Worm (Caenorhabditis elegans): ENCODE results near the gene cpz-2.

The cpz-2 gene

ce11 chrV:13415462-13415861 is 34.5 kb downstream of the cpz-2 start (continued):
- TF ChIP-seq zip-5 (tag; optimal IDR thresholded peaks at IDR 0.05) (no peak), lin-11 (tag; optimal IDR thresholded peaks at IDR 0.05) (no peak), ets-4 (tag; optimal IDR thresholded peaks at IDR 0.05) (no peak), sox-2 (GFP tag; IDR thresholded peaks at IDR 0.05) (no peak), ahr-1 (tag; optimal IDR thresholded peaks at IDR 0.05) (no peak), ref-2 (tag; optimal IDR thresholded peaks at IDR 0.05) (no peak), nhr-11 (tag; optimal IDR thresholded peaks at IDR 0.05) (no peak), ttx-3 (tag; optimal IDR thresholded peaks at IDR 0.05) (no peak), ceh-31 (tag; optimal IDR thresholded peaks at IDR 0.05) (no peak), gmeb-2 (tag; optimal IDR thresholded peaks at IDR 0.05) (no peak)

DNA sequence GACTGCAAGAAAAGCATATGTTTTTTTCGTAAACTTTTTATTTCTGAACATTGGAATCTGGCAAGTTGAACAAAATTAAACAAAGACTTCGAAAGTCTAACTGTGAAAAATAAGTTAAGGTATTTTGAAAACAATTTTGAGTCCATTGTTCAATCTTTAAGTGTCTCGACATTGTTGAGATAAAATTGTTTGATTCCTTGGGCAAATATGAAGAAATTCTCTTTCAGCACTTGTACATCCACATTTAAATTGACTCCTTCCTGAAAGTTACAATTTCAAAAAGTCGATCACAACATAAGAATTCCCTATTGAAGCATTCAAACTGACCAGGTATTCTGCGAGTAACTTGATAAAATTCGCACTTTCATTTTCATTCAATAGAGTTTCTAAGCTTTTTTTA is 35.1 kb downstream of the cpz-2 start:
- TF ChIP-seq ama-1 (optimal IDR thresholded peaks at IDR 0.05) (no peak), gmeb-2 (tag; optimal IDR thresholded peaks at IDR 0.05) (no peak), tbx-7 (tag; optimal IDR thresholded peaks at IDR 0.05) (no peak), pat-9 (tag; optimal IDR thresholded peaks at IDR 0.05) (no peak), mec-3 (tag; optimal IDR thresholded peaks at IDR 0.05; ENCODE audit: borderline replicate concordance) (no peak), sox-4 (tag; optimal IDR thresholded peaks at IDR 0.05) (no peak), T23F11.4 (GFP tag; optimal IDR thresholded peaks at IDR 0.05) (no peak), K09A11.1 (tag; optimal IDR thresholded peaks at IDR 0.05; ENCODE audit: insufficient read depth) (no peak), ztf-16 (tag; optimal IDR thresholded peaks at IDR 0.05) (no peak), elt-2 (tag; optimal IDR thresholded peaks at IDR 0.05) (no peak), pag-3 (tag; optimal IDR thresholded peaks at IDR 0.05; ENCODE audit: borderline replicate concordance) (no peak), unc-55 (GFP tag; optimal IDR thresholded peaks at IDR 0.05) (no peak), pax-1 (tag; optimal IDR thresholded peaks at IDR 0.05) (no peak), zip-5 (tag; optimal IDR thresholded peaks at IDR 0.05) (no peak), odd-2 (tag; optimal IDR thresholded peaks at IDR 0.05) (no peak), tbx-2 (tag; optimal IDR thresholded peaks at IDR 0.05) (no peak), Y22D7AL.16 (tag; optimal IDR thresholded peaks at IDR 0.05) (no peak), pha-2 (tag; optimal IDR thresholded peaks at IDR 0.05) (no peak)

ce11 chrV:13417513-13417912 is 36.5 kb downstream of the cpz-2 start, which contains the start of gene F53F1.6:
Gene F53F1.6, minus strand, starts transcription at chrV:13417613.
- TF ChIP-seq pax-1 (tag; optimal IDR thresholded peaks at IDR 0.05) (no peak), ceh-24 (tag; optimal IDR thresholded peaks at IDR 0.05) (no peak), fkh-10 (GFP tag; optimal IDR thresholded peaks at IDR 0.05) (no peak), ceh-22 (tag; optimal IDR thresholded peaks at IDR 0.05) (no peak), ceh-45 (GFP tag; IDR thresholded peaks at IDR 0.05) (no peak), K02D7.2 (tag; optimal IDR thresholded peaks at IDR 0.05) (no peak), ceh-2 (tag; optimal IDR thresholded peaks at IDR 0.05) (no peak), ets-4 (tag; optimal IDR thresholded peaks at IDR 0.05) (no peak), ama-1 (optimal IDR thresholded peaks at IDR 0.05) (no peak), ceh-48 (tag; optimal IDR thresholded peaks at IDR 0.05) (no peak), unc-42 (tag; optimal IDR thresholded peaks at IDR 0.05) (no peak), nhr-11 (tag; optimal IDR thresholded peaks at IDR 0.05) (no peak), elt-4 (tag; optimal IDR thresholded peaks at IDR 0.05) (no peak), lim-6 (tag; optimal IDR thresholded peaks at IDR 0.05) (no peak), sox-2 (GFP tag; IDR thresholded peaks at IDR 0.05) (no peak), ceh-19 (GFP tag; optimal IDR thresholded peaks at IDR 0.05) (no peak), nfya-1 (tag; optimal IDR thresholded peaks at IDR 0.05) (no peak), hlh-6 (tag; optimal IDR thresholded peaks at IDR 0.05) (no peak), K09A11.1 (tag; optimal IDR thresholded peaks at IDR 0.05; ENCODE audit: insufficient read depth) (no peak), eyg-1 (tag; optimal IDR thresholded peaks at IDR 0.05) (no peak)

All from whole organism, late embryonic.